Fruit fly (Drosophila melanogaster) whole organism: ENCODE results near the gene CG31817.

Experiments
- CG8478 ChIP-seq: fragments of >200 bp; optimal IDR thresholded peaks from 2 replicates; lab custom pipeline; 2018; ENCODE audit warnings: inconsistent platforms
- pan ChIP-seq: fragments of >200 bp; optimal IDR thresholded peaks from 2 replicates; lab custom pipeline; 2017
- psq ChIP-seq: fragments of >200 bp; optimal IDR thresholded peaks from 2 replicates; lab custom pipeline; 2017

- TF ChIP-seq pan (no peak), CG8478 (lab: Kevin White, UChicago) (no peak), psq (lab: Kevin White, UChicago) (no peak)
Measured at dm6 chr2L:16326892-16327291, 10.8 kb downstream of the CG31817 start, which contains the start of gene CG4278.
